Worm (Caenorhabditis elegans) whole organism, L1 larva: Measurements from ENCODE around the gene clec-68.

Source experiments
- C16A3.4 ChIP-seq: fragments of 150-350 bp; optimal IDR thresholded peaks from 2 replicates; lab custom pipeline; 2014; ENCODE audit warnings: missing biosample characterization, missing genetic modification characterization
- C34B4.2 ChIP-seq: sonication (generic microtip); optimal IDR thresholded peaks from 2 replicates; lab custom pipeline; 2017; ENCODE audit warnings: mild to moderate bottlenecking, missing genetic modification characterization, missing compliant biosample characterization
- F16B12.6 ChIP-seq: fragments of 150-350 bp; optimal IDR thresholded peaks from 2 replicates; lab custom pipeline; 2014; ENCODE audit warnings: missing biosample characterization, missing genetic modification characterization
- alr-1 ChIP-seq: fragments of 200-800 bp; sonication (Bioruptor generic); optimal IDR thresholded peaks from 2 replicates; lab custom pipeline; 2018; ENCODE audit warnings: borderline replicate concordance, mild to moderate bottlenecking, missing genetic modification characterization, missing compliant biosample characterization
- blmp-1 ChIP-seq: fragments of 150-350 bp; optimal IDR thresholded peaks from 2 replicates; lab custom pipeline; 2014; ENCODE audit warnings: missing biosample characterization, missing genetic modification characterization
- ceh-63 ChIP-seq: fragments of 200-800 bp; sonication (Bioruptor generic); optimal IDR thresholded peaks from 2 replicates; lab custom pipeline; 2018; ENCODE audit warnings: mild to moderate bottlenecking, missing genetic modification characterization, missing compliant biosample characterization
- ceh-8 ChIP-seq: fragments of 200-800 bp; sonication (Bioruptor generic); optimal IDR thresholded peaks from 2 replicates; lab custom pipeline; 2018; ENCODE audit warnings: mild to moderate bottlenecking, missing genetic modification characterization, moderate library complexity, missing compliant biosample characterization
- ceh-82 ChIP-seq, 3 experiments: fragments of 150-350 bp in 1 of 3; sonication (generic microtip) in 2 of 3; optimal IDR thresholded peaks; 2 replicates each; lab custom pipeline; 2014 to 2017; ENCODE audit warnings: missing biosample characterization in 3 of 3, missing genetic modification characterization in 3 of 3
- ceh-88 ChIP-seq: fragments of 200-800 bp; sonication (Bioruptor generic); IDR thresholded peaks from 2 replicates; pipeline ENCODE4 v1.3.6; 2022; ENCODE audit warnings: missing genetic modification characterization, missing compliant biosample characterization
- ceh-90 ChIP-seq: sonication (generic microtip); optimal IDR thresholded peaks from 2 replicates; lab custom pipeline; 2016; ENCODE audit warnings: missing genetic modification characterization, missing compliant biosample characterization
- dsc-1 ChIP-seq: sonication (generic microtip); optimal IDR thresholded peaks from 2 replicates; lab custom pipeline; 2016; ENCODE audit warnings: mild to moderate bottlenecking, missing genetic modification characterization, missing compliant biosample characterization
- elt-2 ChIP-seq: sonication (generic microtip); optimal IDR thresholded peaks from 2 replicates; lab custom pipeline; 2016; ENCODE audit warnings: missing genetic modification characterization, mild to moderate bottlenecking, inconsistent platforms, missing compliant biosample characterization, missing genetic modification reagents
- elt-3 ChIP-seq, 6 experiments: fragments of 150-350 bp in 1 of 6; sonication (generic microtip); optimal IDR thresholded peaks; 2 replicates each; lab custom pipeline; 2017 to 2018; ENCODE audit warnings: missing biosample characterization in 6 of 6, missing genetic modification characterization in 6 of 6, inconsistent platforms in 1 of 6
- fkh-10 ChIP-seq: sonication (generic microtip); optimal IDR thresholded peaks from 2 replicates; lab custom pipeline; 2017; ENCODE audit warnings: missing biosample characterization, missing genetic modification reagents, missing genetic modification characterization
- fkh-4 ChIP-seq: sonication (generic microtip); optimal IDR thresholded peaks from 2 replicates; lab custom pipeline; 2016; ENCODE audit warnings: missing compliant biosample characterization, missing genetic modification characterization, borderline replicate concordance
- fos-1 ChIP-seq: fragments of 150-350 bp; optimal IDR thresholded peaks from 2 replicates; lab custom pipeline; 2014; ENCODE audit warnings: missing biosample characterization, missing genetic modification characterization
- hlh-4 ChIP-seq: sonication (generic microtip); optimal IDR thresholded peaks from 2 replicates; lab custom pipeline; 2016; ENCODE audit warnings: mild to moderate bottlenecking, missing genetic modification characterization, missing compliant biosample characterization
- jun-1 ChIP-seq: fragments of 150-350 bp; optimal IDR thresholded peaks from 2 replicates; lab custom pipeline; 2014; ENCODE audit warnings: missing biosample characterization, missing genetic modification reagents, missing genetic modification characterization
- lin-14 ChIP-seq: fragments of 200-800 bp; sonication (Bioruptor generic); optimal IDR thresholded peaks from 2 replicates; lab custom pipeline; 2018; ENCODE audit warnings: mild to moderate bottlenecking, missing genetic modification characterization, moderate library complexity, missing compliant biosample characterization
- lin-35 ChIP-seq, 2 experiments: fragments of 150-350 bp; optimal IDR thresholded peaks; 2 replicates each; lab custom pipeline; 2014; ENCODE audit warnings: missing biosample characterization in 2 of 2, missing genetic modification characterization in 2 of 2, missing genetic modification reagents in 2 of 2
- lin-39 ChIP-seq: fragments of 150-350 bp; optimal IDR thresholded peaks from 2 replicates; lab custom pipeline; 2014; ENCODE audit warnings: missing biosample characterization, missing genetic modification reagents, missing genetic modification characterization
- mab-9 ChIP-seq: fragments of 200-800 bp; sonication (Bioruptor generic); IDR thresholded peaks from 2 replicates; pipeline ENCODE4 v1.3.6; 2022; ENCODE audit warnings: missing genetic modification reagents, missing genetic modification characterization, missing compliant biosample characterization
- nhr-47 ChIP-seq: sonication (generic microtip); optimal IDR thresholded peaks from 2 replicates; lab custom pipeline; 2016; ENCODE audit warnings: mild to moderate bottlenecking, missing genetic modification characterization, moderate library complexity, missing compliant biosample characterization
- nhr-71 ChIP-seq: sonication (generic microtip); optimal IDR thresholded peaks from 2 replicates; lab custom pipeline; 2016; ENCODE audit warnings: mild to moderate bottlenecking, missing genetic modification characterization, moderate library complexity, missing compliant biosample characterization
- nhr-85 ChIP-seq: sonication (generic microtip); peaks from one replicate; lab custom pipeline; 2016; ENCODE audit warnings: missing genetic modification characterization, inconsistent platforms, missing compliant biosample characterization
- nhr-90 ChIP-seq: sonication (generic microtip); optimal IDR thresholded peaks from 2 replicates; lab custom pipeline; 2016; ENCODE audit warnings: mild to moderate bottlenecking, missing genetic modification characterization, missing compliant biosample characterization; ENCODE audit not compliant: poor library complexity
- pag-3 ChIP-seq: sonication (generic microtip); optimal IDR thresholded peaks from 2 replicates; lab custom pipeline; 2017; ENCODE audit warnings: missing genetic modification characterization, mild to moderate bottlenecking, missing compliant biosample characterization, antibody characterized with exemption, borderline replicate concordance; ENCODE audit not compliant: insufficient read depth
- pax-3 ChIP-seq: fragments of 200-800 bp; sonication (Bioruptor generic); optimal IDR thresholded peaks from 2 replicates; lab custom pipeline; 2018; ENCODE audit warnings: mild to moderate bottlenecking, missing genetic modification characterization, moderate library complexity, missing compliant biosample characterization
- pqm-1 ChIP-seq: sonication (generic microtip); optimal IDR thresholded peaks from 3 replicates; lab custom pipeline; 2017; ENCODE audit warnings: missing biosample characterization, missing genetic modification characterization
- rnt-1 ChIP-seq: sonication (generic microtip); optimal IDR thresholded peaks from 2 replicates; lab custom pipeline; 2016; ENCODE audit warnings: mild to moderate bottlenecking, missing genetic modification characterization, moderate library complexity, missing compliant biosample characterization
- snpc-4 ChIP-seq: fragments of 150-350 bp; optimal IDR thresholded peaks from 2 replicates; lab custom pipeline; 2014; ENCODE audit warnings: missing biosample characterization, missing genetic modification characterization
- snu-23 ChIP-seq: sonication (generic microtip); optimal IDR thresholded peaks from 2 replicates; lab custom pipeline; 2016; ENCODE audit warnings: missing genetic modification characterization, missing compliant biosample characterization
- sptf-1 ChIP-seq: fragments of 150-350 bp; optimal IDR thresholded peaks from 2 replicates; lab custom pipeline; 2014; ENCODE audit warnings: missing biosample characterization, missing genetic modification characterization
- sup-37 ChIP-seq: fragments of 200-800 bp; sonication (Bioruptor generic); optimal IDR thresholded peaks from 2 replicates; lab custom pipeline; 2018; ENCODE audit warnings: mild to moderate bottlenecking, missing genetic modification characterization, missing compliant biosample characterization
- tbx-2 ChIP-seq: sonication (generic microtip); optimal IDR thresholded peaks from 2 replicates; lab custom pipeline; 2016; ENCODE audit warnings: missing genetic modification characterization, missing compliant biosample characterization
- unc-130 ChIP-seq: fragments of 150-350 bp; optimal IDR thresholded peaks from 2 replicates; lab custom pipeline; 2017; ENCODE audit warnings: missing biosample characterization, missing genetic modification characterization, inconsistent platforms
- unc-62 ChIP-seq: fragments of 150-350 bp; optimal IDR thresholded peaks from 2 replicates; lab custom pipeline; 2014; ENCODE audit warnings: missing biosample characterization, missing genetic modification reagents, missing genetic modification characterization
- unc-86 ChIP-seq: sonication (generic microtip); optimal IDR thresholded peaks from 2 replicates; lab custom pipeline; 2016; ENCODE audit warnings: missing genetic modification characterization, missing compliant biosample characterization

Gene clec-68

ce11 chrIV:3926117-3926516 is at the start of gene clec-68:
TSS of gene clec-68 (plus strand) at chrIV:3926417.
- TF ChIP-seq sptf-1 (tag; lab: Kevin White, UChicago) (no peak), elt-3 (tag; optimal IDR thresholded peaks at IDR 0.05; lab: Kevin White, UChicago) (no peak), fos-1 (tag; lab: Kevin White, UChicago) (no peak), blmp-1 (tag; lab: Kevin White, UChicago) (no peak), hlh-4 (tag; lab: Kevin White, UChicago) (no peak), sup-37 (GFP tag; lab: Kevin White, UChicago) (no peak), nhr-47 (tag; lab: Kevin White, UChicago) (no peak), dsc-1 (tag; lab: Kevin White, UChicago) (no peak), mab-9 (GFP tag; lab: Robert Waterston, UW) (no peak), ceh-8 (no peak), snpc-4 (tag; lab: Kevin White, UChicago) (no peak), nhr-90 (no peak)

ce11 chrIV:3876955-3877354 is 49.3 kb upstream of the clec-68 start:
- TF ChIP-seq nhr-47 (tag; lab: Kevin White, UChicago) (no peak), unc-86 (no peak), ceh-63 (GFP tag; lab: Kevin White, UChicago) (no peak), C34B4.2 (tag; lab: Kevin White, UChicago) (no peak), pax-3 (tag; lab: Kevin White, UChicago) (no peak), alr-1 (no peak), fkh-4 (tag; lab: Kevin White, UChicago) (no peak), rnt-1 (no peak), tbx-2 (tag; lab: Kevin White, UChicago) (no peak), dsc-1 (tag; lab: Kevin White, UChicago) (no peak), ceh-82 (tag; optimal IDR thresholded peaks at IDR 0.05; lab: Kevin White, UChicago) (no peak), jun-1 (tag; lab: Kevin White, UChicago) (no peak), fkh-10 (GFP tag; lab: Kevin White, UChicago) (no peak), sptf-1 (tag; lab: Kevin White, UChicago) (no peak), nhr-71 (tag; lab: Kevin White, UChicago) (no peak), nhr-85 (tag; lab: Kevin White, UChicago) (no peak)

ce11 chrIV:3878283-3878938 is 47.8 kb upstream of the clec-68 start, which contains the start of gene F37C4.6:
TSS of gene F37C4.6 (minus strand) at chrIV:3878333.
- TF ChIP-seq F16B12.6 (tag; lab: Kevin White, UChicago) (no peak), elt-2 (peak; percentile 70), pag-3 (tag; lab: Kevin White, UChicago) (no peak)

- TF ChIP-seq ceh-8 (no peak), snu-23 (GFP tag; lab: Kevin White, UChicago) (no peak), ceh-88 (no peak), unc-86 (no peak), C16A3.4 (tag; lab: Kevin White, UChicago) (no peak), unc-130 (no peak), lin-39 (tag; lab: Kevin White, UChicago) (no peak), lin-35 (GFP tag; optimal IDR thresholded peaks at IDR 0.05; lab: Kevin White, UChicago) (no peak), pag-3 (tag; lab: Kevin White, UChicago) (no peak), fkh-10 (GFP tag; lab: Kevin White, UChicago) (no peak), unc-62 (no peak), ceh-82 (tag; optimal IDR thresholded peaks at IDR 0.05; lab: Kevin White, UChicago) (no peak), C34B4.2 (tag; lab: Kevin White, UChicago) (no peak), lin-14 (no peak), pqm-1 (no peak), ceh-90 (tag; lab: Kevin White, UChicago) (no peak)
- TF ChIP-seq, all 84 proteins: peak for 0
These were observed 45.1 kb upstream of the clec-68 start, which contains the start of the genes F37C4.8 and oac-23 for ce11 chrIV:3881119-3881518. TSS of gene F37C4.8 (minus strand) at chrIV:3881219. TSS of gene oac-23 (plus strand) at chrIV:3881441.
